Worm (Caenorhabditis elegans) whole organism, midembryonic: Measurements from ENCODE around the gene F21F8.5.

Source experiments
- T22C8.4 ChIP-seq: fragments of 200-800 bp; sonication (Bioruptor generic); IDR thresholded peaks from 2 replicates; pipeline ENCODE4 v1.3.6; 2022; ENCODE audit warnings: missing genetic modification characterization, missing compliant biosample characterization
- cog-1 ChIP-seq: sonication (generic microtip); optimal IDR thresholded peaks from 2 replicates; lab custom pipeline; 2016; ENCODE audit warnings: missing genetic modification characterization, missing compliant biosample characterization
- flt-1 ChIP-seq: fragments of 200-800 bp; sonication (Bioruptor generic); IDR thresholded peaks from 2 replicates; pipeline ENCODE4 v1.3.6; 2022; ENCODE audit warnings: missing genetic modification characterization, missing compliant biosample characterization
- klf-2 ChIP-seq: fragments of 200-800 bp; sonication (Bioruptor generic); conservative IDR thresholded peaks from 2 replicates; pipeline ENCODE4 v1.3.6; 2022; ENCODE audit warnings: missing genetic modification reagents, missing genetic modification characterization, missing compliant biosample characterization
- med-1 ChIP-seq: sonication (generic microtip); optimal IDR thresholded peaks from 2 replicates; lab custom pipeline; 2017; ENCODE audit warnings: missing genetic modification characterization, mild to moderate bottlenecking, missing compliant biosample characterization, antibody characterized with exemption, missing genetic modification reagents; ENCODE audit not compliant: insufficient read depth
- ref-1 ChIP-seq: fragments of 200-800 bp; sonication (Bioruptor generic); conservative IDR thresholded peaks from 2 replicates; pipeline ENCODE4 v1.3.6; 2022; ENCODE audit warnings: missing genetic modification reagents, missing genetic modification characterization, missing compliant biosample characterization
- tab-1 ChIP-seq: fragments of 200-800 bp; sonication (Bioruptor generic); IDR thresholded peaks from 2 replicates; pipeline ENCODE4 v1.3.6; 2022; ENCODE audit warnings: missing genetic modification characterization, missing compliant biosample characterization
- ztf-23 ChIP-seq: fragments of 200-800 bp; sonication (Bioruptor generic); IDR thresholded peaks from 2 replicates; pipeline ENCODE4 v1.3.6; 2022; ENCODE audit warnings: missing genetic modification reagents, missing genetic modification characterization, missing compliant biosample characterization
- ztf-29 ChIP-seq: fragments of 200-800 bp; sonication (Bioruptor generic); IDR thresholded peaks from 2 replicates; pipeline ENCODE4 v1.3.6; 2022; ENCODE audit warnings: missing genetic modification reagents, missing genetic modification characterization, missing compliant biosample characterization

ce11 chrV:8306366-8306765 lies 40.2 kb upstream of the F21F8.5 start, which contains the start of gene W02D7.8:
- TF ChIP-seq tab-1 (GFP tag; lab: Robert Waterston, UW) (no peak), flt-1 (no peak), cog-1 (tag; lab: Kevin White, UChicago) (no peak), klf-2 (GFP tag; lab: Robert Waterston, UW) (no peak), ztf-29 (GFP tag; lab: Robert Waterston, UW) (no peak), ztf-23 (GFP tag; lab: Robert Waterston, UW) (no peak), T22C8.4 (no peak), ref-1 (no peak), med-1 (GFP tag; lab: Kevin White, UChicago) (no peak)
